Fruit fly (Drosophila melanogaster) whole organism, embryonic: ENCODE results near the gene CG44008.

Source experiments
- CG11398 ChIP-seq: fragments of 200-800 bp; sonication (Bioruptor generic); optimal IDR thresholded peaks from 2 replicates; lab custom pipeline; 2016; ENCODE audit warnings: missing biosample characterization, missing genetic modification characterization
- CG18599 ChIP-seq: fragments of 200-800 bp; sonication (Bioruptor generic); optimal IDR thresholded peaks from 3 replicates; lab custom pipeline; 2017; ENCODE audit warnings: missing biosample characterization, missing genetic modification characterization, mild to moderate bottlenecking, moderate library complexity, missing genetic modification reagents
- CG32772 ChIP-seq: fragments of 200-800 bp; sonication (Bioruptor generic); IDR thresholded peaks from 2 replicates; pipeline ENCODE4 v1.3.6; 2022; ENCODE audit warnings: missing biosample characterization, missing genetic modification characterization
- D19B ChIP-seq: fragments of 200-800 bp; sonication (Bioruptor generic); optimal IDR thresholded peaks from 2 replicates; lab custom pipeline; 2017; ENCODE audit warnings: missing biosample characterization, mild to moderate bottlenecking, missing genetic modification characterization
- Lhr ChIP-seq: fragments of 200-800 bp; sonication (Bioruptor generic); optimal IDR thresholded peaks from 3 replicates; lab custom pipeline; 2017; ENCODE audit warnings: mild to moderate bottlenecking, missing biosample characterization, missing genetic modification reagents, missing genetic modification characterization
- Trl ChIP-seq, 3 experiments: fragments of >200 bp in 2 of 3; fragments of 200-800 bp in 1 of 3; sonication (Bioruptor generic) in 1 of 3; optimal IDR thresholded peaks; 2 replicates in 1 of 3; 3 replicates in 2 of 3; lab custom pipeline; 2016 to 2017; ENCODE audit warnings: missing biosample characterization in 1 of 3, missing genetic modification characterization in 1 of 3
- fru ChIP-seq: fragments of >200 bp; optimal IDR thresholded peaks from 2 replicates; lab custom pipeline; 2017
- kah ChIP-seq: fragments of 200-800 bp; sonication (Bioruptor generic); optimal IDR thresholded peaks from 2 replicates; lab custom pipeline; 2018; ENCODE audit warnings: missing biosample characterization, mild to moderate bottlenecking, missing genetic modification characterization
- nerfin-1 ChIP-seq: fragments of 200-800 bp; sonication (Bioruptor generic); optimal IDR thresholded peaks from 3 replicates; lab custom pipeline; 2019; ENCODE audit warnings: missing biosample characterization, mild to moderate bottlenecking, missing genetic modification characterization, moderate library complexity
- pan ChIP-seq, 4 experiments: fragments of >200 bp in 3 of 4; fragments of 200-800 bp in 1 of 4; sonication (Bioruptor generic) in 1 of 4; optimal IDR thresholded peaks in 3 of 4; IDR thresholded peaks in 1 of 4; 2 replicates each; pipeline versions ENCODE4 v1.3.6 to Lab custom; 2017 to 2022; ENCODE audit warnings: missing biosample characterization in 2 of 4, missing genetic modification characterization in 2 of 4, mixed read lengths in 1 of 4
- pita ChIP-seq: fragments of 200-800 bp; sonication (Bioruptor generic); optimal IDR thresholded peaks from 2 replicates; lab custom pipeline; 2017; ENCODE audit warnings: missing biosample characterization, mild to moderate bottlenecking, missing genetic modification characterization
- repo ChIP-seq: fragments of 200-800 bp; sonication (Bioruptor generic); optimal IDR thresholded peaks from 2 replicates; lab custom pipeline; 2016; ENCODE audit warnings: missing biosample characterization, missing genetic modification characterization
- sqz ChIP-seq: fragments of 200-800 bp; sonication (Bioruptor generic); optimal IDR thresholded peaks from 3 replicates; lab custom pipeline; 2018; ENCODE audit warnings: missing biosample characterization, mild to moderate bottlenecking, missing genetic modification characterization
- zfh1 ChIP-seq: fragments of 200-800 bp; sonication (Bioruptor generic); IDR thresholded peaks from 3 replicates; pipeline ENCODE4 v1.3.6; 2022; ENCODE audit warnings: missing biosample characterization, missing genetic modification characterization

- TF ChIP-seq Lhr: no peak
- peak in 1 of 2 experiments; percentile 19 for TF ChIP-seq Trl (optimal IDR thresholded peaks at IDR 0.05; lab: Kevin White, UChicago)
- TF ChIP-seq Trl (GFP tag; optimal IDR thresholded peaks at IDR 0.05; lab: Kevin White, UChicago): no peak
- TF ChIP-seq fru (lab: Kevin White, UChicago): no peak
- TF ChIP-seq CG11398 (GFP tag; lab: Kevin White, UChicago): no peak
- TF ChIP-seq pita: no peak
- no peak for TF ChIP-seq pan (optimal IDR thresholded peaks at IDR 0.05; lab: Kevin White, UChicago)
- no peak for TF ChIP-seq pan (GFP tag; optimal IDR thresholded peaks at IDR 0.05 in 1 of 2, IDR thresholded peaks at IDR 0.05 in 1 of 2)
- no peak for TF ChIP-seq sqz
- no peak for TF ChIP-seq kah (GFP tag; lab: Kevin White, UChicago)
- TF ChIP-seq zfh1 (GFP tag; lab: Robert Waterston, UW): no peak
- TF ChIP-seq repo: no peak
- TF ChIP-seq CG32772 (GFP tag; lab: Robert Waterston, UW): no peak
- TF ChIP-seq D19B (GFP tag; lab: Kevin White, UChicago): no peak
- TF ChIP-seq CG18599: no peak
- TF ChIP-seq nerfin-1: no peak
These were observed at the start of gene CG44008, which contains the start of the genes CG14933, CG46426 and CG42486 for dm6 chr2L:11842291-11843187.
